Worm (Caenorhabditis elegans): ENCODE results near the gene ppm-1.H.
A peak's percentile ranks its signal among the peaks of the same experiment; 100 is the strongest.

ppm-1.H gene

ce11 chrIV:12217142-12217541 is 51.0 kb downstream of the ppm-1.H start:
- TF ChIP-seq flt-1 (GFP tag; IDR thresholded peaks at IDR 0.05) (no peak), ceh-36 (tag; optimal IDR thresholded peaks at IDR 0.05) (no peak), hmg-4 (GFP tag; optimal IDR thresholded peaks at IDR 0.05) (no peak), tbx-11 (GFP tag; IDR thresholded peaks at IDR 0.05) (no peak), scrt-1 (GFP tag; IDR thresholded peaks at IDR 0.05) (no peak), aly-1 (tag; optimal IDR thresholded peaks at IDR 0.05) (no peak), hmbx-1 (tag; optimal IDR thresholded peaks at IDR 0.05) (no peak), F13C5.2 (tag; optimal IDR thresholded peaks at IDR 0.05) (no peak), tbx-37 (GFP tag; conservative IDR thresholded peaks at IDR 0.05) (no peak), B0310.2 (tag; optimal IDR thresholded peaks at IDR 0.05) (no peak)

DNA sequence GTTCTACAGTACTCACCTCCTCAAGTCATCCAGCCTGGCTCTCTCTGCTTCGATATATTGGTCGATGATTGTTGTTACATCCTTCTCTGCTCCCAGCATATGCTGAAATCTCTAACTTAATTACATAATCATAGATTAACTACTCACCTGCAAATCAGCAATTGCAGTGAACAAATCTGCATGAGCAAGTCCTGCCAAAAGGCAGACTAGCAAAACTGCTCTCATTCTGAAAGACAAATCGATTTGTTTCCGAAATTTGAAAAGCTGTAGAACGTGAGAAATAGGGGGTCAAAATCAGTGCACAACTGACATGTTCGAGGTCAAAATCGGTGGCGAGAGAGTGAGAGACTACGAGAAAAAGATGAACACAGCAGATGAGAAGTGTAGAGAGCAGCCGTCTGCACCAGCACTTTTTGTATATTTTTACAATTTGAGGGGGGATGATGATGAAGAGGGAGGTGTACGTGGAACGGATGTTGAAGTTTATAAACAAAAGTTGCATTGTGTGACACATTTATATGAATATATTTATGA is 52.3 kb downstream of the ppm-1.H start, which contains the start of gene phy-2:
phy-2 (minus strand) TSS at position 226 of the 534 bp plus-strand sequence.
- TF ChIP-seq hmbx-1 (tag; optimal IDR thresholded peaks at IDR 0.05) (no peak), hmg-4 (GFP tag; optimal IDR thresholded peaks at IDR 0.05) (peak; percentile 0)

All from whole organism, early embryonic.